Worm (Caenorhabditis elegans) whole organism, late embryonic: ENCODE results near the gene F14H12.2.

Experiments used
- C38D4.7 ChIP-seq: fragments of 200-800 bp; sonication (Bioruptor generic); optimal IDR thresholded peaks from 2 replicates; lab custom pipeline; 2018; ENCODE audit warnings: mild to moderate bottlenecking, missing genetic modification characterization, moderate library complexity, missing compliant biosample characterization
- K02D7.2 ChIP-seq: sonication (generic microtip); optimal IDR thresholded peaks from 2 replicates; lab custom pipeline; 2017; ENCODE audit warnings: mild to moderate bottlenecking, missing genetic modification characterization, missing compliant biosample characterization
- K09A11.1 ChIP-seq: sonication (generic microtip); optimal IDR thresholded peaks from 2 replicates; lab custom pipeline; 2017; ENCODE audit warnings: antibody characterized with exemption, mild to moderate bottlenecking, missing genetic modification characterization, missing compliant biosample characterization; ENCODE audit not compliant: insufficient read depth
- Y22D7AL.16 ChIP-seq: sonication (generic microtip); optimal IDR thresholded peaks from 2 replicates; lab custom pipeline; 2016; ENCODE audit warnings: missing genetic modification characterization, missing compliant biosample characterization
- ceh-14 ChIP-seq: sonication (generic microtip); optimal IDR thresholded peaks from 2 replicates; lab custom pipeline; 2016; ENCODE audit warnings: missing genotype, missing genetic modification characterization, missing compliant biosample characterization
- ceh-18 ChIP-seq: sonication (generic microtip); optimal IDR thresholded peaks from 2 replicates; lab custom pipeline; 2016; ENCODE audit warnings: missing genetic modification characterization, missing compliant biosample characterization
- ceh-2 ChIP-seq: sonication (generic microtip); optimal IDR thresholded peaks from 2 replicates; lab custom pipeline; 2016; ENCODE audit warnings: missing genotype, missing genetic modification characterization, missing compliant biosample characterization
- ceh-24 ChIP-seq: sonication (generic microtip); optimal IDR thresholded peaks from 2 replicates; lab custom pipeline; 2016; ENCODE audit warnings: mild to moderate bottlenecking, missing genetic modification characterization, missing compliant biosample characterization
- ceh-30 ChIP-seq: fragments of 150-350 bp; optimal IDR thresholded peaks from 2 replicates; lab custom pipeline; 2014; ENCODE audit warnings: missing biosample characterization, missing genetic modification characterization
- ceh-6 ChIP-seq: fragments of 200-800 bp; sonication (Bioruptor generic); optimal IDR thresholded peaks from 2 replicates; lab custom pipeline; 2018; ENCODE audit warnings: mild to moderate bottlenecking, missing genetic modification characterization, missing compliant biosample characterization
- ceh-9 ChIP-seq: sonication (generic microtip); optimal IDR thresholded peaks from 2 replicates; lab custom pipeline; 2016; ENCODE audit warnings: mild to moderate bottlenecking, missing genetic modification characterization, inconsistent platforms, missing compliant biosample characterization
- che-1 ChIP-seq: sonication (generic microtip); optimal IDR thresholded peaks from 2 replicates; lab custom pipeline; 2016; ENCODE audit warnings: mild to moderate bottlenecking, missing genetic modification characterization, missing compliant biosample characterization
- elt-2 ChIP-seq: sonication (generic microtip); optimal IDR thresholded peaks from 2 replicates; lab custom pipeline; 2016; ENCODE audit warnings: missing genetic modification reagents, missing genetic modification characterization, missing compliant biosample characterization
- elt-4 ChIP-seq: sonication (generic microtip); optimal IDR thresholded peaks from 2 replicates; lab custom pipeline; 2016; ENCODE audit warnings: missing genetic modification characterization, missing compliant biosample characterization
- ets-4 ChIP-seq: sonication (generic microtip); optimal IDR thresholded peaks from 2 replicates; lab custom pipeline; 2016; ENCODE audit warnings: missing genetic modification characterization, missing compliant biosample characterization
- eyg-1 ChIP-seq: sonication (generic microtip); optimal IDR thresholded peaks from 2 replicates; lab custom pipeline; 2016; ENCODE audit warnings: missing genotype, missing genetic modification characterization, missing compliant biosample characterization
- fax-1 ChIP-seq: sonication (generic microtip); optimal IDR thresholded peaks from 2 replicates; lab custom pipeline; 2016; ENCODE audit warnings: missing genotype, missing genetic modification characterization, missing compliant biosample characterization
- fkh-10 ChIP-seq: fragments of 150-350 bp; optimal IDR thresholded peaks from 2 replicates; lab custom pipeline; 2014; ENCODE audit warnings: missing biosample characterization, missing genetic modification reagents, missing genetic modification characterization
- gmeb-2 ChIP-seq: sonication (generic microtip); optimal IDR thresholded peaks from 2 replicates; lab custom pipeline; 2016; ENCODE audit warnings: missing genetic modification characterization, inconsistent platforms, missing compliant biosample characterization
- hlh-30 ChIP-seq: sonication (generic microtip); optimal IDR thresholded peaks from 2 replicates; lab custom pipeline; 2017; ENCODE audit warnings: antibody characterized with exemption, missing genetic modification characterization, missing compliant biosample characterization; ENCODE audit not compliant: insufficient read depth
- lim-6 ChIP-seq: sonication (generic microtip); optimal IDR thresholded peaks from 2 replicates; lab custom pipeline; 2016; ENCODE audit warnings: missing genetic modification characterization, missing compliant biosample characterization
- lin-11 ChIP-seq: fragments of 200-800 bp; sonication (Bioruptor generic); optimal IDR thresholded peaks from 2 replicates; lab custom pipeline; 2018; ENCODE audit warnings: mild to moderate bottlenecking, missing genetic modification characterization, missing compliant biosample characterization
- madf-2 ChIP-seq: sonication (generic microtip); optimal IDR thresholded peaks from 2 replicates; lab custom pipeline; 2017; ENCODE audit warnings: missing genetic modification characterization, missing compliant biosample characterization
- nfya-1 ChIP-seq: sonication (generic microtip); optimal IDR thresholded peaks from 2 replicates; lab custom pipeline; 2017; ENCODE audit warnings: missing genetic modification characterization, mild to moderate bottlenecking, missing compliant biosample characterization, antibody characterized with exemption, moderate library complexity
- nhr-232 ChIP-seq: sonication (generic microtip); optimal IDR thresholded peaks from 2 replicates; lab custom pipeline; 2016; ENCODE audit warnings: missing genetic modification characterization, missing compliant biosample characterization
- npax-4 ChIP-seq: sonication (generic microtip); optimal IDR thresholded peaks from 2 replicates; lab custom pipeline; 2016; ENCODE audit warnings: missing genetic modification characterization, missing compliant biosample characterization
- pat-9 ChIP-seq: fragments of 200-800 bp; sonication (Bioruptor generic); optimal IDR thresholded peaks from 2 replicates; lab custom pipeline; 2018; ENCODE audit warnings: mild to moderate bottlenecking, missing genetic modification characterization, moderate library complexity, missing compliant biosample characterization
- pax-1 ChIP-seq: fragments of 150-350 bp; optimal IDR thresholded peaks from 2 replicates; lab custom pipeline; 2014; ENCODE audit warnings: missing biosample characterization, missing genetic modification characterization
- pros-1 ChIP-seq: fragments of 150-350 bp; optimal IDR thresholded peaks from 2 replicates; lab custom pipeline; 2014; ENCODE audit warnings: missing biosample characterization, missing genetic modification reagents, missing genetic modification characterization
- ref-2 ChIP-seq: sonication (generic microtip); optimal IDR thresholded peaks from 2 replicates; lab custom pipeline; 2016; ENCODE audit warnings: missing genetic modification characterization, missing compliant biosample characterization
- rnt-1 ChIP-seq: sonication (generic microtip); optimal IDR thresholded peaks from 2 replicates; lab custom pipeline; 2016; ENCODE audit warnings: missing genetic modification characterization, missing compliant biosample characterization
- sdc-2 ChIP-seq: sonication (generic microtip); optimal IDR thresholded peaks from 2 replicates; lab custom pipeline; 2016; ENCODE audit warnings: missing genotype, missing genetic modification characterization, missing compliant biosample characterization
- sox-2 ChIP-seq: fragments of 200-800 bp; sonication (Bioruptor generic); IDR thresholded peaks from 2 replicates; pipeline ENCODE4 v1.3.6; 2022; ENCODE audit warnings: missing genetic modification reagents, missing genetic modification characterization, missing compliant biosample characterization
- syd-9 ChIP-seq: sonication (generic microtip); optimal IDR thresholded peaks from 2 replicates; lab custom pipeline; 2016; ENCODE audit warnings: mild to moderate bottlenecking, missing genetic modification characterization, moderate library complexity, missing compliant biosample characterization
- tbx-2 ChIP-seq: sonication (generic microtip); optimal IDR thresholded peaks from 2 replicates; lab custom pipeline; 2016; ENCODE audit warnings: missing genetic modification characterization, missing compliant biosample characterization
- ttx-3 ChIP-seq: sonication (generic microtip); optimal IDR thresholded peaks from 2 replicates; lab custom pipeline; 2016; ENCODE audit warnings: missing genetic modification reagents, missing genetic modification characterization, missing compliant biosample characterization
- unc-42 ChIP-seq: sonication (generic microtip); optimal IDR thresholded peaks from 2 replicates; lab custom pipeline; 2016; ENCODE audit warnings: missing genotype, missing genetic modification characterization, missing compliant biosample characterization
- unc-86 ChIP-seq: sonication (generic microtip); optimal IDR thresholded peaks from 2 replicates; lab custom pipeline; 2016; ENCODE audit warnings: missing genetic modification characterization, missing compliant biosample characterization
- zip-5 ChIP-seq: sonication (generic microtip); optimal IDR thresholded peaks from 2 replicates; lab custom pipeline; 2016; ENCODE audit warnings: missing genetic modification characterization, missing compliant biosample characterization
- ztf-16 ChIP-seq: sonication (generic microtip); optimal IDR thresholded peaks from 2 replicates; lab custom pipeline; 2017; ENCODE audit warnings: missing genetic modification characterization, missing compliant biosample characterization

The F14H12.2 gene

DNA sequence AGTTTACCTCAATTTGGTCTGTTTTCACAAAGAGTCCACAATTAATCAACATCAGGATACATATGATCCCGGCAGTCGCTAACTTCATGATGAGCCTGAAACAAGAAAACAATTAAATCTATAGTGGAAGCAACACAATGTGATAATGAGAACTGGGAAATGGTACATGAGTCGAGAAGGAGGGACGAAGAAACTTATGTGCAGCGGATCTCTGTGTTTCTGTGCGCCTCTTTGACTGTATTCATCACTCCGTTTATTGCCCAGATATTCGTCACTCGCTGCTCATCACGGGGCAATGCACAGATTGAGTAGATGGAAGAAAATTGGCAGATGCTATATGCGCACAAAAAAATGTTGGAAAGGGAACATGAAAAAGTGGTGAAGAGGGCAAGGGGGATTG lies 15.9 kb downstream of the F14H12.2 start, which contains the start of gene R160.3:
R160.3 (minus strand) TSS at position 101 of the 400 bp plus-strand sequence.
- TF ChIP-seq unc-86 (tag; lab: Kevin White, UChicago): no peak
- TF ChIP-seq ref-2: no peak
- no peak for TF ChIP-seq ceh-9 (tag; lab: Kevin White, UChicago)
- TF ChIP-seq zip-5: no peak
- no peak for TF ChIP-seq lim-6 (tag; lab: Kevin White, UChicago)
- no peak for TF ChIP-seq ceh-2
- no peak for TF ChIP-seq lin-11
- no peak for TF ChIP-seq elt-4 (tag; lab: Kevin White, UChicago)
- no peak for TF ChIP-seq che-1 (tag; lab: Kevin White, UChicago)
- TF ChIP-seq ceh-14 (tag; lab: Kevin White, UChicago): no peak
- no peak for TF ChIP-seq elt-2 (tag; lab: Kevin White, UChicago)
- no peak for TF ChIP-seq pax-1 (tag; lab: Kevin White, UChicago)
- TF ChIP-seq tbx-2 (tag; lab: Kevin White, UChicago): no peak
- TF ChIP-seq syd-9 (tag; lab: Kevin White, UChicago): no peak
- TF ChIP-seq ceh-6 (GFP tag; lab: Kevin White, UChicago): no peak
- no peak for TF ChIP-seq pat-9 (tag; lab: Kevin White, UChicago)
- TF ChIP-seq ceh-30 (tag; lab: Kevin White, UChicago): no peak
- TF ChIP-seq sox-2 (GFP tag; lab: Robert Waterston, UW): no peak

DNA sequence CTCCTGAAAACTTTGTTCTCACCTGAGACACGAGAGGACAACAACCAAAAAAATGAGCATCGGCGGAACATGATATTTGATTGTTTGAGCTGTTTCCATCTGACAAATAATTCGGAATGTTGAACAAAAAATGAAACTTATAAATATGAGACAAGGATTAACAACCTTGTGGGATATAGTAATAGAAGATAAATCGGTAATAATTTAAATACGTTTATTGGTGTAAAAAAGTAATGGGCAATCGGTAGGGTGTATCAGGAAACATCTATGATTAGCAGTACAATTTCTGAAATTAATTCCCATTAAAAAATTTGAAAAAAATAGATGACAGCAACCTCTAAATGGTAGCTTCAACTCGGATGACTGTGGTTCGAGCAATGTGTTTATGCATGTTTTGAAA lies 17.1 kb downstream of the F14H12.2 start, which contains the start of gene R160.10:
R160.10 (minus strand) TSS at position 101 of the 400 bp plus-strand sequence.
- TF ChIP-seq gmeb-2 (tag; lab: Kevin White, UChicago) (no peak), ttx-3 (tag; lab: Kevin White, UChicago) (no peak), ceh-18 (tag; lab: Kevin White, UChicago) (no peak), Y22D7AL.16 (tag; lab: Kevin White, UChicago) (no peak), ztf-16 (no peak), fkh-10 (GFP tag; lab: Kevin White, UChicago) (no peak), hlh-30 (tag; lab: Kevin White, UChicago) (no peak), ceh-6 (GFP tag; lab: Kevin White, UChicago) (no peak), C38D4.7 (GFP tag; lab: Kevin White, UChicago) (no peak), nhr-232 (no peak), fax-1 (tag; lab: Kevin White, UChicago) (no peak), syd-9 (tag; lab: Kevin White, UChicago) (no peak)
- TF ChIP-seq, all 69 proteins: peak for 0

DNA sequence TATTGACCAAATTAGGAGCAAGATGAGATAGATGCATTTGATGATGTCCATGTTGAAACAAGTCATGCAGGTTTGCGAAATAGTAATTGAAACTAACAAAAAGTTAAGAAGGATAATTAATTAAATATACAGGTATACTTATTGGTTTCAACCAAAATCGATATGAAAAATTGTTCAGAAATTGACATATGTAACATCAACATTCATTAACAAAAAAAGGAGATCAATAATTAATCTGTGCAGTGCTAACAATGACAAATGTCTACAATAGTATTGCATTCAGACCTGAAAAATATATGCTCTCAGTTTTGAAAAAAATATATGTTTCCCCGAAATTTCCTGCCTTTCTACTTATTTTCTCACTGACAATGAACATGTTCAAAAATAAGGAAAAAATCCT lies 18.5 kb downstream of the F14H12.2 start, which contains the start of gene R160.4:
R160.4 (minus strand) TSS at position 101 of the 400 bp plus-strand sequence.
- TF ChIP-seq rnt-1 (no peak), fkh-10 (GFP tag; lab: Kevin White, UChicago) (no peak), madf-2 (tag; lab: Kevin White, UChicago) (no peak), npax-4 (no peak), eyg-1 (no peak), K09A11.1 (tag; lab: Kevin White, UChicago) (no peak), ets-4 (tag; lab: Kevin White, UChicago) (no peak), lim-6 (tag; lab: Kevin White, UChicago) (no peak), elt-2 (tag; lab: Kevin White, UChicago) (no peak), unc-42 (no peak), K02D7.2 (tag; lab: Kevin White, UChicago) (no peak), pros-1 (tag; lab: Kevin White, UChicago) (no peak), ceh-6 (GFP tag; lab: Kevin White, UChicago) (no peak), nhr-232 (no peak), che-1 (tag; lab: Kevin White, UChicago) (no peak), sdc-2 (tag; lab: Kevin White, UChicago) (no peak), ceh-24 (no peak), nfya-1 (tag; lab: Kevin White, UChicago) (no peak), ceh-9 (tag; lab: Kevin White, UChicago) (no peak)
